Worm (Caenorhabditis elegans) whole organism, L1 larva: ENCODE measurements around the gene nas-13.

ENCODE experiments used
- egl-27 ChIP-seq, 2 experiments: fragments of 150-350 bp in 1 of 2; sonication (generic microtip); optimal IDR thresholded peaks; 3 replicates each; lab custom pipeline; 2017 to 2018; ENCODE audit warnings: missing biosample characterization in 2 of 2, missing genetic modification characterization in 2 of 2, missing genetic modification reagents in 2 of 2
- fos-1 ChIP-seq: fragments of 150-350 bp; optimal IDR thresholded peaks from 2 replicates; lab custom pipeline; 2014; ENCODE audit warnings: missing biosample characterization, missing genetic modification characterization
- jun-1 ChIP-seq: fragments of 150-350 bp; optimal IDR thresholded peaks from 2 replicates; lab custom pipeline; 2014; ENCODE audit warnings: missing biosample characterization, missing genetic modification reagents, missing genetic modification characterization
- lin-35 ChIP-seq, 2 experiments: fragments of 150-350 bp; optimal IDR thresholded peaks; 2 replicates each; lab custom pipeline; 2014; ENCODE audit warnings: missing biosample characterization in 2 of 2, missing genetic modification characterization in 2 of 2, missing genetic modification reagents in 2 of 2
- mab-9 ChIP-seq: fragments of 200-800 bp; sonication (Bioruptor generic); IDR thresholded peaks from 2 replicates; pipeline ENCODE4 v1.3.6; 2022; ENCODE audit warnings: missing genetic modification reagents, missing genetic modification characterization, missing compliant biosample characterization
- mdl-1 ChIP-seq, 2 experiments: fragments of 150-350 bp; optimal IDR thresholded peaks; 2 replicates each; lab custom pipeline; 2014 to 2017; ENCODE audit warnings: missing biosample characterization in 2 of 2, missing genetic modification characterization in 2 of 2, inconsistent platforms in 1 of 2
- nhr-12 ChIP-seq: sonication (generic microtip); optimal IDR thresholded peaks from 2 replicates; lab custom pipeline; 2017; ENCODE audit warnings: missing biosample characterization, missing genetic modification characterization
- skn-1 ChIP-seq: fragments of 150-350 bp; optimal IDR thresholded peaks from 2 replicates; lab custom pipeline; 2014; ENCODE audit warnings: missing biosample characterization, missing genetic modification characterization
- sox-4 ChIP-seq: sonication (generic microtip); optimal IDR thresholded peaks from 2 replicates; lab custom pipeline; 2016; ENCODE audit warnings: missing genetic modification characterization, missing compliant biosample characterization
- unc-62 ChIP-seq: fragments of 150-350 bp; optimal IDR thresholded peaks from 2 replicates; lab custom pipeline; 2014; ENCODE audit warnings: missing biosample characterization, missing genetic modification reagents, missing genetic modification characterization
- unc-86 ChIP-seq: sonication (generic microtip); optimal IDR thresholded peaks from 2 replicates; lab custom pipeline; 2016; ENCODE audit warnings: missing genetic modification characterization, missing compliant biosample characterization
- zag-1 ChIP-seq: fragments of 150-350 bp; optimal IDR thresholded peaks from 2 replicates; lab custom pipeline; 2014; ENCODE audit warnings: missing biosample characterization, missing genetic modification characterization

DNA sequence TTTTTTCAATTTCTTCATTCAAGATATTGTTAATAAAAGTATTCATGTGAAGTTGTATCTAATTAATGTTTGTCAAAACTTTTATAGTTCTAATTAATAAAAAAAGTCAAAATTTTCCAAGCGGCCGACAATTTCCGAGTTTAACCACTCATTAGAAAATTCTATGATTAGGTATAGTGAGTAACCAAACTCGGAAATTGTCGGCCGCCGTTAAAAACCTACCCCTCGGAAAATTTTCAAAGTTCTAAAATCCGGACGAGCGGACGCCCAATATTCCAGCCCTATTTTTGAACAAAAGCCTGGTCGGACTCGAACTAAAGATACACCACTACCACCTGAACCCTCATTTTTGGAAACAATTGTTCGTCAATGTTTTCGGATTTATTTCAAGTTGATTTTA lies 6.9 kb upstream of the nas-13 start:
- TF ChIP-seq jun-1 (tag; lab: Kevin White, UChicago) (no peak), unc-62 (GFP tag; lab: Kevin White, UChicago) (no peak), skn-1 (tag; lab: Kevin White, UChicago) (no peak), unc-86 (tag; lab: Kevin White, UChicago) (no peak), mab-9 (no peak), nhr-12 (tag; lab: Kevin White, UChicago) (no peak), zag-1 (no peak), egl-27 (tag; optimal IDR thresholded peaks at IDR 0.05; lab: Kevin White, UChicago) (no peak), mdl-1 (tag; optimal IDR thresholded peaks at IDR 0.05; lab: Kevin White, UChicago) (no peak), lin-35 (GFP tag; optimal IDR thresholded peaks at IDR 0.05; lab: Kevin White, UChicago) (no peak), sox-4 (tag; lab: Kevin White, UChicago) (no peak), fos-1 (tag; lab: Kevin White, UChicago) (no peak)
